Worm (Caenorhabditis elegans) whole organism, midembryonic: ENCODE data around the gene F32D8.2.

Experiments used
- T22C8.4 ChIP-seq: fragments of 200-800 bp; sonication (Bioruptor generic); IDR thresholded peaks from 2 replicates; pipeline ENCODE4 v1.3.6; 2022; ENCODE audit warnings: missing genetic modification characterization, missing compliant biosample characterization
- cog-1 ChIP-seq: sonication (generic microtip); optimal IDR thresholded peaks from 2 replicates; lab custom pipeline; 2016; ENCODE audit warnings: missing genetic modification characterization, missing compliant biosample characterization
- flt-1 ChIP-seq: fragments of 200-800 bp; sonication (Bioruptor generic); IDR thresholded peaks from 2 replicates; pipeline ENCODE4 v1.3.6; 2022; ENCODE audit warnings: missing genetic modification characterization, missing compliant biosample characterization

- TF ChIP-seq T22C8.4 (GFP tag; lab: Robert Waterston, UW) (no peak), cog-1 (tag; lab: Kevin White, UChicago) (no peak), flt-1 (GFP tag; lab: Robert Waterston, UW) (no peak)
Observed at ce11 chrV:10909071-10909470, 25.5 kb downstream of the F32D8.2 start, which contains the start of gene zzz-1.
